Worm (Caenorhabditis elegans) whole organism, L3 larva: ENCODE measurements around the gene rips-1.

Source experiments
- jun-1 ChIP-seq: fragments of 150-350 bp; optimal IDR thresholded peaks from 2 replicates; lab custom pipeline; 2014; ENCODE audit warnings: missing biosample characterization, missing genetic modification reagents, missing genetic modification characterization
- nfya-1 ChIP-seq: sonication (generic microtip); optimal IDR thresholded peaks from 2 replicates; lab custom pipeline; 2017; ENCODE audit warnings: missing genetic modification characterization, mild to moderate bottlenecking, missing compliant biosample characterization, antibody characterized with exemption, moderate library complexity; ENCODE audit not compliant: insufficient read depth
- pqm-1 ChIP-seq: fragments of 150-350 bp; optimal IDR thresholded peaks from 2 replicates; lab custom pipeline; 2017; ENCODE audit warnings: missing biosample characterization, missing genetic modification characterization, inconsistent platforms

DNA sequence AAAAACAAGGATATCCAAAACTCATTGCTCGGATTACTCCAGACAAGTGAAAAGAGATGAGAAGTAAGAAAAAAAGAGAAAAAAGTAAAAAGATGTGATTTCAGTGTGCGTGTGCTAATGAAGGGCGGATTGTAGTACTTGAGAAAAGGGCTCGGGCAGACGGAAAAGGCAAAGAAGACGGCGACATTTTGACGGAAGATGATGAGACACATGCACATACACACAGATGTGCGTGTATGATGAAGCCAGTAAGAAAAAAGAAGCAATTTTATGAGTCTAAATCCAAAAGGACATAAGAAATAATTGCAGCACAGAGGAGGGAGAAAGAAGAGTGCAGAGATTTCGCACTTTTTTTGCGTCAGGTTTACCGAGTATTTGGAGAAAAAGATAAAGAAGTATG, 16.7 kb downstream of the rips-1 start:
- TF ChIP-seq nfya-1 (tag; lab: Kevin White, UChicago) = no peak
- TF ChIP-seq jun-1 (tag; lab: Kevin White, UChicago) = no peak
- TF ChIP-seq pqm-1 (tag; lab: Kevin White, UChicago) = no peak
